Worm (Caenorhabditis elegans): ENCODE measurements around the gene F53C3.11.

ce11 chrII:3948507-3948906, 42.0 kb upstream of the F53C3.11 start:
- no peak for TF ChIP-seq W03F9.2 (tag; optimal IDR thresholded peaks at IDR 0.05)
- TF ChIP-seq him-1 (tag; optimal IDR thresholded peaks at IDR 0.05) = peak; percentile 10
- TF ChIP-seq dao-5 (tag; optimal IDR thresholded peaks at IDR 0.05) = no peak
